Fruit fly (Drosophila melanogaster) whole organism, embryonic: ENCODE results near the gene Pex7.

Experiments used
- Awh ChIP-seq: fragments of 200-800 bp; sonication (Bioruptor generic); IDR thresholded peaks from 2 replicates; pipeline ENCODE4, ENCODE4 v1.3.6; 2022; ENCODE audit warnings: missing biosample characterization, missing genetic modification characterization
- CG13424 ChIP-seq: fragments of 200-800 bp; sonication (Bioruptor generic); optimal IDR thresholded peaks from 2 replicates; lab custom pipeline; 2019; ENCODE audit warnings: missing biosample characterization, mild to moderate bottlenecking, missing genetic modification characterization, moderate library complexity
- CG1529 ChIP-seq: fragments of 200-800 bp; sonication (Bioruptor generic); optimal IDR thresholded peaks from 3 replicates; lab custom pipeline; 2018; ENCODE audit warnings: missing biosample characterization, missing genetic modification characterization
- CG1603 ChIP-seq: fragments of 200-800 bp; sonication (Bioruptor generic); optimal IDR thresholded peaks from 2 replicates; lab custom pipeline; 2019; ENCODE audit warnings: missing biosample characterization, mild to moderate bottlenecking, missing genetic modification characterization, moderate library complexity
- CG18011 ChIP-seq: fragments of 200-800 bp; sonication (Bioruptor generic); optimal IDR thresholded peaks from 2 replicates; lab custom pipeline; 2017; ENCODE audit warnings: missing biosample characterization, missing genetic modification characterization, mild to moderate bottlenecking, moderate library complexity, missing genotype
- CG18476 ChIP-seq: fragments of 200-800 bp; sonication (Bioruptor generic); optimal IDR thresholded peaks from 2 replicates; lab custom pipeline; 2016; ENCODE audit warnings: missing biosample characterization, mild to moderate bottlenecking, missing genetic modification characterization
- CG18619 ChIP-seq: fragments of 200-800 bp; sonication (Bioruptor generic); optimal IDR thresholded peaks from 3 replicates; lab custom pipeline; 2017; ENCODE audit warnings: missing biosample characterization, mild to moderate bottlenecking, missing genetic modification characterization
- CG2120 ChIP-seq: fragments of 200-800 bp; sonication (Bioruptor generic); optimal IDR thresholded peaks from 3 replicates; lab custom pipeline; 2016; ENCODE audit warnings: missing biosample characterization, missing genetic modification characterization
- CG3281 ChIP-seq: fragments of 200-800 bp; sonication (Bioruptor generic); optimal IDR thresholded peaks from 3 replicates; lab custom pipeline; 2017; ENCODE audit warnings: missing biosample characterization, mild to moderate bottlenecking, missing genetic modification characterization
- CG42726 ChIP-seq: fragments of 200-800 bp; sonication (Bioruptor generic); IDR thresholded peaks from 2 replicates; pipeline ENCODE4 v1.3.6; 2022; ENCODE audit warnings: missing biosample characterization, missing genetic modification characterization; ENCODE audit not compliant: partially characterized antibody
- CG6175 ChIP-seq: fragments of 200-800 bp; sonication (Bioruptor generic); IDR thresholded peaks from 3 replicates; pipeline ENCODE4 v1.3.6; 2022; ENCODE audit warnings: missing biosample characterization, missing genetic modification characterization
- CG6813 ChIP-seq: fragments of 200-800 bp; sonication (Bioruptor generic); optimal IDR thresholded peaks from 2 replicates; lab custom pipeline; 2017; ENCODE audit warnings: missing biosample characterization, missing genetic modification characterization, mild to moderate bottlenecking, moderate library complexity, missing genetic modification reagents
- CG7786 ChIP-seq: fragments of 200-800 bp; sonication (Bioruptor generic); optimal IDR thresholded peaks from 2 replicates; lab custom pipeline; 2016; ENCODE audit warnings: missing biosample characterization, missing genetic modification characterization
- CG8290 ChIP-seq, 3 experiments: fragments of 200-800 bp; sonication (Bioruptor generic); optimal IDR thresholded peaks; 2 replicates each; lab custom pipeline; 2016 to 2019; ENCODE audit warnings: missing biosample characterization in 3 of 3, missing genetic modification characterization in 3 of 3, mild to moderate bottlenecking in 2 of 3, moderate library complexity in 1 of 3
- CG8478 ChIP-seq: fragments of >200 bp; optimal IDR thresholded peaks from 2 replicates; lab custom pipeline; 2018
- CG9437 ChIP-seq: fragments of 200-800 bp; sonication (Bioruptor generic); optimal IDR thresholded peaks from 2 replicates; lab custom pipeline; 2018; ENCODE audit warnings: missing biosample characterization, mild to moderate bottlenecking, missing genetic modification characterization
- CoRest ChIP-seq: fragments of 200-800 bp; sonication (Bioruptor generic); optimal IDR thresholded peaks from 3 replicates; lab custom pipeline; 2018; ENCODE audit warnings: missing biosample characterization, mild to moderate bottlenecking, missing genetic modification characterization, moderate library complexity
- CrebB ChIP-seq: fragments of 200-800 bp; sonication (Bioruptor generic); optimal IDR thresholded peaks from 3 replicates; lab custom pipeline; 2018; ENCODE audit warnings: missing biosample characterization, mild to moderate bottlenecking, missing genetic modification characterization
- Dll ChIP-seq: fragments of 200-800 bp; sonication (Bioruptor generic); IDR thresholded peaks from 4 replicates; pipeline ENCODE4 v1.3.6; 2022; ENCODE audit warnings: missing biosample characterization, missing genetic modification characterization; ENCODE audit not compliant: partially characterized antibody
- E2f2 ChIP-seq: fragments of 200-800 bp; sonication (Bioruptor generic); IDR thresholded peaks from 2 replicates; pipeline ENCODE4 v1.3.6; 2022; ENCODE audit warnings: missing biosample characterization, missing genetic modification characterization
- Fer1 ChIP-seq: fragments of 200-800 bp; sonication (Bioruptor generic); optimal IDR thresholded peaks from 2 replicates; lab custom pipeline; 2017; ENCODE audit warnings: missing biosample characterization, mild to moderate bottlenecking, missing genetic modification characterization
- Fer2 ChIP-seq: fragments of 200-800 bp; sonication (Bioruptor generic); optimal IDR thresholded peaks from 2 replicates; lab custom pipeline; 2018; ENCODE audit warnings: missing biosample characterization, mild to moderate bottlenecking, missing genetic modification characterization, moderate library complexity
- HLH54F ChIP-seq: fragments of 200-800 bp; sonication (Bioruptor generic); optimal IDR thresholded peaks from 3 replicates; lab custom pipeline; 2016; ENCODE audit warnings: missing biosample characterization, missing genetic modification characterization
- HmgZ ChIP-seq: fragments of 200-800 bp; sonication (Bioruptor generic); optimal IDR thresholded peaks from 2 replicates; lab custom pipeline; 2018; ENCODE audit warnings: missing biosample characterization, mild to moderate bottlenecking, missing genetic modification characterization
- Hmr ChIP-seq: fragments of 200-800 bp; sonication (Bioruptor generic); optimal IDR thresholded peaks from 3 replicates; lab custom pipeline; 2017; ENCODE audit warnings: mild to moderate bottlenecking, missing biosample characterization, missing genetic modification reagents, missing genetic modification characterization
- Mes4 ChIP-seq: fragments of 200-800 bp; sonication (Bioruptor generic); optimal IDR thresholded peaks from 2 replicates; lab custom pipeline; 2016; ENCODE audit warnings: missing biosample characterization, missing genetic modification characterization
- NK7.1 ChIP-seq: fragments of 200-800 bp; sonication (Bioruptor generic); optimal IDR thresholded peaks from 3 replicates; lab custom pipeline; 2016; ENCODE audit warnings: missing biosample characterization, missing genetic modification characterization
- Nf-YB ChIP-seq: fragments of 200-800 bp; sonication (Bioruptor generic); optimal IDR thresholded peaks from 3 replicates; lab custom pipeline; 2019; ENCODE audit warnings: missing biosample characterization, mild to moderate bottlenecking, missing genetic modification characterization, moderate library complexity
- Poxn ChIP-seq: fragments of 200-800 bp; sonication (Bioruptor generic); IDR thresholded peaks from 2 replicates; pipeline ENCODE4 v1.3.6; 2022; ENCODE audit warnings: missing biosample characterization, missing genetic modification characterization
- Stat92E ChIP-seq, 3 experiments: fragments of >200 bp in 2 of 3; fragments of 200-800 bp in 1 of 3; sonication (Bioruptor generic) in 1 of 3; optimal IDR thresholded peaks; 2 replicates each; lab custom pipeline; 2017 to 2019; ENCODE audit warnings: missing biosample characterization in 3 of 3, missing genetic modification characterization in 3 of 3, mild to moderate bottlenecking in 1 of 3, moderate library complexity in 1 of 3
- Usf ChIP-seq: fragments of 200-800 bp; sonication (Bioruptor generic); optimal IDR thresholded peaks from 2 replicates; lab custom pipeline; 2017; ENCODE audit warnings: missing genotype, missing biosample characterization, missing genetic modification characterization
- amos ChIP-seq: fragments of 200-800 bp; sonication (Bioruptor generic); IDR thresholded peaks from 2 replicates; pipeline ENCODE4 v1.3.6; 2022; ENCODE audit warnings: missing biosample characterization, missing genetic modification characterization; ENCODE audit not compliant: partially characterized antibody
- aop ChIP-seq: fragments of 200-800 bp; sonication (Bioruptor generic); IDR thresholded peaks from 2 replicates; pipeline ENCODE4 v1.3.6; 2022; ENCODE audit warnings: missing biosample characterization, missing genetic modification characterization
- ap ChIP-seq: fragments of 200-800 bp; sonication (Bioruptor generic); IDR thresholded peaks from 2 replicates; pipeline ENCODE4 v1.3.6; 2022; ENCODE audit warnings: missing biosample characterization, missing genetic modification characterization
- ara ChIP-seq: fragments of 200-800 bp; sonication (Bioruptor generic); IDR thresholded peaks from 2 replicates; pipeline ENCODE4 v1.3.6; 2022; ENCODE audit warnings: missing biosample characterization, missing genetic modification characterization
- dan ChIP-seq: fragments of 200-800 bp; sonication (Bioruptor generic); IDR thresholded peaks from 2 replicates; pipeline ENCODE4 v1.3.6; 2022; ENCODE audit warnings: missing biosample characterization, missing genetic modification characterization
- dati ChIP-seq: fragments of 200-800 bp; sonication (Bioruptor generic); IDR thresholded peaks from 2 replicates; pipeline ENCODE4 v1.3.6; 2022; ENCODE audit warnings: missing biosample characterization, missing genetic modification characterization
- dysf ChIP-seq: fragments of 200-800 bp; sonication (Bioruptor generic); IDR thresholded peaks from 3 replicates; pipeline ENCODE4 v1.3.6; 2022; ENCODE audit warnings: missing biosample characterization, missing genetic modification characterization
- fd3F ChIP-seq: fragments of 200-800 bp; sonication (Bioruptor generic); optimal IDR thresholded peaks from 2 replicates; lab custom pipeline; 2018; ENCODE audit warnings: missing biosample characterization, mild to moderate bottlenecking, missing genetic modification characterization, moderate library complexity
- hbn ChIP-seq: fragments of 200-800 bp; sonication (Bioruptor generic); IDR thresholded peaks from 2 replicates; pipeline ENCODE4 v1.3.6; 2022; ENCODE audit warnings: missing biosample characterization, missing genetic modification characterization; ENCODE audit not compliant: partially characterized antibody
- hth ChIP-seq: fragments of >200 bp; optimal IDR thresholded peaks from 2 replicates; lab custom pipeline; 2017; ENCODE audit warnings: inconsistent platforms
- lmd ChIP-seq: fragments of 200-800 bp; sonication (Bioruptor generic); IDR thresholded peaks from 2 replicates; pipeline ENCODE4 v1.3.6; 2022; ENCODE audit warnings: missing biosample characterization, missing genetic modification characterization
- pan ChIP-seq, 4 experiments: fragments of >200 bp in 3 of 4; fragments of 200-800 bp in 1 of 4; sonication (Bioruptor generic) in 1 of 4; optimal IDR thresholded peaks in 3 of 4; IDR thresholded peaks in 1 of 4; 2 replicates each; pipeline versions ENCODE4 v1.3.6 to Lab custom; 2017 to 2022; ENCODE audit warnings: missing biosample characterization in 2 of 4, missing genetic modification characterization in 2 of 4, mixed read lengths in 1 of 4
- schlank ChIP-seq: fragments of 200-800 bp; sonication (Bioruptor generic); optimal IDR thresholded peaks from 2 replicates; lab custom pipeline; 2018; ENCODE audit warnings: missing biosample characterization, mild to moderate bottlenecking, missing genetic modification characterization
- sens ChIP-seq: fragments of 200-800 bp; sonication (Bioruptor generic); peaks from one replicate; lab custom pipeline; 2016; ENCODE audit warnings: missing biosample characterization, missing genetic modification characterization
- tll ChIP-seq, 2 experiments: fragments of 200-800 bp in 1 of 2; fragments of >200 bp in 1 of 2; sonication (Bioruptor generic) in 1 of 2; optimal IDR thresholded peaks; 2 replicates each; lab custom pipeline; 2017 to 2019; ENCODE audit warnings: missing biosample characterization in 2 of 2, missing genetic modification characterization in 2 of 2, mild to moderate bottlenecking in 1 of 2, moderate library complexity in 1 of 2
- zfh2 ChIP-seq: fragments of 200-800 bp; sonication (Bioruptor generic); optimal IDR thresholded peaks from 2 replicates; lab custom pipeline; 2016; ENCODE audit warnings: missing biosample characterization, missing genetic modification characterization

Pex7 gene

DNA sequence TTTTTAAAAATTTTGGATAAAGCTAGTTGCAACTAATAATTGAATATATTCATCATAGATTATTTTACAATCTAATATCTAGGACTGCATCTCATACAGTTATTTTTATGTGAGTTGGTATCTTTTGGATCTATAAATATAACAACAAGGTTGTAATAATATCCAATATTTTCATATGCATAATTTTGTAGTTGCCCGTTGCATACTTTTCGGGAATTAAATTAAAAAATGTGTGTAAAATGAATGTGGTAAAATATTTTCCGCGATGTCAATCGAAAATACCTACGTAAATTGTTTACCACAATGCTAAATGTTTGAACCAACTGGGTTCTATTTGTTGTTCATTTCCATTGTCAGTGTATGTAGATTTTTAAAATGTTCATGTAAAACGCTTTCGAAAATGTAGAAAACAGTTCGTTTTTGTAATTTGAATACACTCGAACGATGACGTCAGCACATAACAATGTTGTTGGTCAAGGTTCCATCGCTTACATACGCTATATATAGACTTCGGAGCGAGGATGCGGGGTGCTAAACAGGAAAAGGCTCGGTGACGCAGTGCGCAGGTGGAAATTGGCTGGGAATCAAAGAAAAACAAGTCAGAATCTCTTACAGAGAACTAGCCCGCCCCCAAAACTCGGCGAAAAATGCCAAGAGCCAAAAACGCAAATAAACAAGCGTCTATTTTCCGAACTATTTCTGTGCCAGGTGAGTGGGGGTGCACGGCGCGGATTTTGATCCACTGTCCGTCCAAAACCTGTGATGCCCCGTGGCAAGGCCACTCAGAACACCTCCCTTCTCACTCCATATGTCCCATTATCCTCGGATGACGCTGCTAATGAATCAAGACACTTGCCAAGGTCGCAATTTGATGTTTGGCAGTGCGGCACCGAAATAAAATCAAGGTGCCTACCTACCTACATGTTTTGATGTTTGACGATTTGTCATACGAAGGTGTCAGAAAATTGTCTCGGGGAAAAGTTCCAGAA is 18.8 kb upstream of the Pex7 start (continued):
- TF ChIP-seq CG3281 (no peak), Fer1 (GFP tag; lab: Kevin White, UChicago) (no peak), CG18619 (no peak), dati (GFP tag; lab: Robert Waterston, UW) (no peak), CG1603 (no peak), CG8478 (lab: Kevin White, UChicago) (no peak), CG1529 (GFP tag; lab: Kevin White, UChicago) (no peak), Fer2 (no peak), hbn (GFP tag; lab: Robert Waterston, UW) (no peak), zfh2 (no peak), dan (GFP tag; lab: Robert Waterston, UW) (no peak), Usf (GFP tag; lab: Kevin White, UChicago) (no peak), CrebB (tag; lab: Kevin White, UChicago) (no peak), lmd (GFP tag; lab: Robert Waterston, UW) (no peak), aop (GFP tag; lab: Robert Waterston, UW) (no peak), CG13424 (tag; lab: Kevin White, UChicago) (no peak), tll (GFP tag; optimal IDR thresholded peaks at IDR 0.05; lab: Kevin White, UChicago) (no peak), NK7.1 (no peak), CG6813 (GFP tag; lab: Kevin White, UChicago) (no peak), HLH54F (GFP tag; lab: Kevin White, UChicago) (no peak), CoRest (tag; lab: Kevin White, UChicago) (no peak), CG6175 (GFP tag; lab: Robert Waterston, UW) (0 out of 3 replicates have a peak, but pooled peaks have one; percentile 67), HmgZ (tag; lab: Kevin White, UChicago) (peak; percentile 18), Poxn (no peak), dysf (GFP tag; lab: Robert Waterston, UW) (no peak), pan (optimal IDR thresholded peaks at IDR 0.05; lab: Kevin White, UChicago) (no peak), pan (GFP tag; optimal IDR thresholded peaks at IDR 0.05 in 1 of 2, IDR thresholded peaks at IDR 0.05 in 1 of 2) (no peak), hth (lab: Kevin White, UChicago) (no peak), Dll (GFP tag; lab: Robert Waterston, UW) (no peak), E2f2 (GFP tag; lab: Robert Waterston, UW) (no peak), CG7786 (GFP tag; lab: Kevin White, UChicago) (no peak), CG18011 (no peak), schlank (tag; lab: Kevin White, UChicago) (no peak), ara (GFP tag; lab: Robert Waterston, UW) (no peak), Awh (GFP tag; lab: Robert Waterston, UW) (no peak), CG8290 (GFP tag; optimal IDR thresholded peaks at IDR 0.05; lab: Kevin White, UChicago) (peak; percentile 97), CG8290 (tag; optimal IDR thresholded peaks at IDR 0.05; lab: Kevin White, UChicago) (peak in 1 of 2 experiments; percentile 64), CG9437 (GFP tag; lab: Kevin White, UChicago) (no peak), sens (GFP tag; lab: Kevin White, UChicago) (no peak), ap (GFP tag; lab: Robert Waterston, UW) (no peak), amos (GFP tag; lab: Robert Waterston, UW) (peak; percentile 70), CG2120 (GFP tag; lab: Kevin White, UChicago) (no peak), fd3F (GFP tag; lab: Kevin White, UChicago) (no peak), Mes4 (no peak), CG42726 (GFP tag; lab: Robert Waterston, UW) (peak; percentile 27; the same call in 1 of the 2 replicates), Stat92E (GFP tag; optimal IDR thresholded peaks at IDR 0.05; lab: Kevin White, UChicago) (peak in 1 of 3 experiments; percentile 5), CG18476 (no peak), Nf-YB (GFP tag; lab: Kevin White, UChicago) (no peak), Hmr (GFP tag; lab: Kevin White, UChicago) (no peak)
